Fruit fly (Drosophila melanogaster) whole organism, embryonic: ENCODE measurements around the gene Hs6st.
A peak's percentile ranks its signal among the peaks of the same experiment; 100 is the strongest.

Experiments
- C15 ChIP-seq: fragments of 200-800 bp; sonication (Bioruptor generic); IDR thresholded peaks from 3 replicates; pipeline ENCODE4 v1.3.6; 2022; ENCODE audit warnings: missing biosample characterization, missing genetic modification characterization
- CG11093 ChIP-seq: fragments of 200-800 bp; sonication (Bioruptor generic); IDR thresholded peaks from 3 replicates; pipeline ENCODE4 v1.3.6; 2022; ENCODE audit warnings: missing biosample characterization, missing genetic modification characterization
- CG11456 ChIP-seq: fragments of 200-800 bp; sonication (Bioruptor generic); IDR thresholded peaks from 3 replicates; pipeline ENCODE4 v1.3.6; 2022; ENCODE audit warnings: missing biosample characterization, missing genetic modification characterization
- CG14050 ChIP-seq: fragments of 200-800 bp; sonication (Bioruptor generic); IDR thresholded peaks from 3 replicates; pipeline ENCODE4 v1.3.6; 2022; ENCODE audit warnings: missing biosample characterization, missing genetic modification characterization
- CG14667 ChIP-seq: fragments of 200-800 bp; sonication (Bioruptor generic); IDR thresholded peaks from 2 replicates; pipeline ENCODE4 v1.3.6; 2022; ENCODE audit warnings: missing biosample characterization, missing genetic modification characterization
- CG1529 ChIP-seq: fragments of 200-800 bp; sonication (Bioruptor generic); optimal IDR thresholded peaks from 3 replicates; lab custom pipeline; 2018; ENCODE audit warnings: missing biosample characterization, missing genetic modification characterization
- CG15479 ChIP-seq: fragments of 200-800 bp; sonication (Bioruptor generic); optimal IDR thresholded peaks from 3 replicates; lab custom pipeline; 2019; ENCODE audit warnings: missing biosample characterization, mild to moderate bottlenecking, missing genetic modification characterization, moderate library complexity
- CG15601 ChIP-seq: fragments of 200-800 bp; sonication (Bioruptor generic); optimal IDR thresholded peaks from 3 replicates; lab custom pipeline; 2019; ENCODE audit warnings: missing biosample characterization, mild to moderate bottlenecking, missing genetic modification characterization, moderate library complexity
- CG1647 ChIP-seq: fragments of 200-800 bp; sonication (Bioruptor generic); optimal IDR thresholded peaks from 3 replicates; lab custom pipeline; 2016; ENCODE audit warnings: missing biosample characterization, missing genetic modification characterization
- CG17328 ChIP-seq: fragments of 200-800 bp; sonication (Bioruptor generic); IDR thresholded peaks from 2 replicates; pipeline ENCODE4 v1.3.6; 2022; ENCODE audit warnings: missing biosample characterization, missing genetic modification characterization
- CG2129 ChIP-seq: fragments of 200-800 bp; sonication (Bioruptor generic); IDR thresholded peaks from 2 replicates; pipeline ENCODE4 v1.3.6; 2022; ENCODE audit warnings: missing biosample characterization, missing genetic modification characterization; ENCODE audit not compliant: partially characterized antibody
- CG2202 ChIP-seq: fragments of 200-800 bp; sonication (Bioruptor generic); optimal IDR thresholded peaks from 2 replicates; lab custom pipeline; 2018; ENCODE audit warnings: missing biosample characterization, mild to moderate bottlenecking, missing genetic modification characterization
- CG3163 ChIP-seq: fragments of 200-800 bp; sonication (Bioruptor generic); optimal IDR thresholded peaks from 3 replicates; lab custom pipeline; 2016; ENCODE audit warnings: missing biosample characterization, missing genetic modification characterization
- CG3838 ChIP-seq: fragments of 200-800 bp; sonication (Bioruptor generic); optimal IDR thresholded peaks from 3 replicates; lab custom pipeline; 2016; ENCODE audit warnings: missing biosample characterization, missing genetic modification characterization
- CG4282 ChIP-seq: fragments of 200-800 bp; sonication (Bioruptor generic); optimal IDR thresholded peaks from 2 replicates; lab custom pipeline; 2016; ENCODE audit warnings: missing biosample characterization, missing genetic modification characterization
- CG5245 ChIP-seq: fragments of 200-800 bp; sonication (Bioruptor generic); optimal IDR thresholded peaks from 3 replicates; lab custom pipeline; 2016; ENCODE audit warnings: missing biosample characterization, missing genetic modification characterization
- CG6689 ChIP-seq: fragments of 200-800 bp; sonication (Bioruptor generic); IDR thresholded peaks from 2 replicates; pipeline ENCODE4 v1.3.6; 2022; ENCODE audit warnings: missing biosample characterization, missing genetic modification characterization
- CG7839 ChIP-seq: fragments of 200-800 bp; sonication (Bioruptor generic); optimal IDR thresholded peaks from 3 replicates; lab custom pipeline; 2018; ENCODE audit warnings: missing biosample characterization, mild to moderate bottlenecking, missing genetic modification characterization, moderate library complexity
- CG8359 ChIP-seq: fragments of 200-800 bp; sonication (Bioruptor generic); optimal IDR thresholded peaks from 2 replicates; lab custom pipeline; 2017; ENCODE audit warnings: missing biosample characterization, mild to moderate bottlenecking, missing genetic modification characterization, borderline replicate concordance
- CG9609 ChIP-seq: fragments of 200-800 bp; sonication (Bioruptor generic); optimal IDR thresholded peaks from 3 replicates; lab custom pipeline; 2016; ENCODE audit warnings: missing biosample characterization, missing genetic modification characterization
- CG9727 ChIP-seq: fragments of 200-800 bp; sonication (Bioruptor generic); optimal IDR thresholded peaks from 3 replicates; lab custom pipeline; 2017; ENCODE audit warnings: missing biosample characterization, mild to moderate bottlenecking, missing genetic modification characterization
- CG9876 ChIP-seq: fragments of 200-800 bp; sonication (Bioruptor generic); optimal IDR thresholded peaks from 2 replicates; lab custom pipeline; 2016; ENCODE audit warnings: missing biosample characterization, missing genetic modification characterization
- Chrac-16 ChIP-seq: fragments of 200-800 bp; sonication (Bioruptor generic); optimal IDR thresholded peaks from 3 replicates; lab custom pipeline; 2016; ENCODE audit warnings: missing biosample characterization, missing genetic modification characterization
- Dfd ChIP-seq, 2 experiments: fragments of >200 bp; optimal IDR thresholded peaks; 2 replicates each; lab custom pipeline; 2017; ENCODE audit warnings: missing biosample characterization in 2 of 2, missing genetic modification characterization in 2 of 2
- Doc2 ChIP-seq: fragments of 200-800 bp; sonication (Bioruptor generic); IDR thresholded peaks from 2 replicates; pipeline ENCODE4 v1.3.6; 2022; ENCODE audit warnings: missing biosample characterization, missing genetic modification characterization
- E2f1 ChIP-seq: fragments of 200-800 bp; sonication (Bioruptor generic); IDR thresholded peaks from 2 replicates; pipeline ENCODE4 v1.3.6; 2022; ENCODE audit warnings: missing biosample characterization, missing genetic modification characterization
- HmgD ChIP-seq: fragments of 200-800 bp; sonication (Bioruptor generic); optimal IDR thresholded peaks from 3 replicates; lab custom pipeline; 2016; ENCODE audit warnings: missing biosample characterization, missing genetic modification characterization
- Hmr ChIP-seq: fragments of 200-800 bp; sonication (Bioruptor generic); optimal IDR thresholded peaks from 3 replicates; lab custom pipeline; 2017; ENCODE audit warnings: mild to moderate bottlenecking, missing biosample characterization, missing genetic modification reagents, missing genetic modification characterization
- Lim3 ChIP-seq: fragments of 200-800 bp; sonication (Bioruptor generic); IDR thresholded peaks from 2 replicates; pipeline ENCODE4 v1.3.6; 2022; ENCODE audit warnings: missing biosample characterization, missing genetic modification characterization
- Myb ChIP-seq: fragments of 200-800 bp; sonication (Bioruptor generic); optimal IDR thresholded peaks from 2 replicates; lab custom pipeline; 2016; ENCODE audit warnings: missing biosample characterization, missing genetic modification characterization
- Pdp1 ChIP-seq, 2 experiments: fragments of 200-800 bp; sonication (Bioruptor generic); optimal IDR thresholded peaks; 3 replicates each; lab custom pipeline; 2016; ENCODE audit warnings: missing biosample characterization in 2 of 2, missing genetic modification characterization in 2 of 2, mild to moderate bottlenecking in 1 of 2, moderate library complexity in 1 of 2
- Rfx ChIP-seq: fragments of 200-800 bp; sonication (Bioruptor generic); IDR thresholded peaks from 2 replicates; pipeline ENCODE4 v1.3.6; 2022; ENCODE audit warnings: missing biosample characterization, missing genetic modification characterization
- bab2 ChIP-seq: fragments of 200-800 bp; sonication (Bioruptor generic); optimal IDR thresholded peaks from 2 replicates; lab custom pipeline; 2016; ENCODE audit warnings: missing biosample characterization, missing genetic modification characterization
- cad ChIP-seq: fragments of >200 bp; optimal IDR thresholded peaks from 2 replicates; lab custom pipeline; 2017; ENCODE audit warnings: missing biosample characterization, missing genetic modification characterization
- croc ChIP-seq: fragments of 200-800 bp; sonication (Bioruptor generic); conservative IDR thresholded peaks from 3 replicates; pipeline ENCODE4 v1.3.6; 2022; ENCODE audit warnings: missing biosample characterization, missing genetic modification characterization
- cwo ChIP-seq: fragments of 200-800 bp; sonication (Bioruptor generic); optimal IDR thresholded peaks from 3 replicates; lab custom pipeline; 2017; ENCODE audit warnings: missing biosample characterization, missing genetic modification characterization, mild to moderate bottlenecking, moderate library complexity, missing genetic modification reagents
- en ChIP-seq: fragments of 200-800 bp; sonication (Bioruptor generic); optimal IDR thresholded peaks from 2 replicates; lab custom pipeline; 2016; ENCODE audit warnings: missing biosample characterization, missing genetic modification characterization
- fd3F ChIP-seq: fragments of 200-800 bp; sonication (Bioruptor generic); optimal IDR thresholded peaks from 2 replicates; lab custom pipeline; 2018; ENCODE audit warnings: missing biosample characterization, mild to moderate bottlenecking, missing genetic modification characterization, moderate library complexity
- gcm ChIP-seq: fragments of 200-800 bp; sonication (Bioruptor generic); optimal IDR thresholded peaks from 2 replicates; lab custom pipeline; 2019; ENCODE audit warnings: missing biosample characterization, mild to moderate bottlenecking, missing genetic modification characterization, moderate library complexity
- h ChIP-seq: fragments of >200 bp; optimal IDR thresholded peaks from 2 replicates; lab custom pipeline; 2017
- hb ChIP-seq: fragments of 200-800 bp; sonication (Bioruptor generic); IDR thresholded peaks from 3 replicates; pipeline ENCODE4 v1.3.6; 2022; ENCODE audit warnings: missing biosample characterization, missing genetic modification characterization; ENCODE audit not compliant: partially characterized antibody
- her ChIP-seq: fragments of 200-800 bp; sonication (Bioruptor generic); optimal IDR thresholded peaks from 2 replicates; lab custom pipeline; 2016; ENCODE audit warnings: missing biosample characterization, missing genetic modification characterization
- jigr1 ChIP-seq: fragments of 200-800 bp; sonication (Bioruptor generic); IDR thresholded peaks from 3 replicates; pipeline ENCODE4 v1.3.6; 2022; ENCODE audit warnings: missing biosample characterization, missing genetic modification characterization
- lola ChIP-seq, 3 experiments: fragments of >200 bp in 2 of 3; fragments of 200-800 bp in 1 of 3; sonication (Bioruptor generic) in 1 of 3; optimal IDR thresholded peaks; 2 replicates each; lab custom pipeline; 2017 to 2019; ENCODE audit warnings: missing biosample characterization in 3 of 3, missing genetic modification characterization in 3 of 3, mild to moderate bottlenecking in 1 of 3, moderate library complexity in 1 of 3
- nmo ChIP-seq: fragments of 200-800 bp; sonication (Bioruptor generic); optimal IDR thresholded peaks from 2 replicates; lab custom pipeline; 2018; ENCODE audit warnings: missing biosample characterization, mild to moderate bottlenecking, missing genetic modification characterization, moderate library complexity
- pan ChIP-seq, 4 experiments: fragments of >200 bp in 3 of 4; fragments of 200-800 bp in 1 of 4; sonication (Bioruptor generic) in 1 of 4; optimal IDR thresholded peaks in 3 of 4; IDR thresholded peaks in 1 of 4; 2 replicates each; pipeline versions ENCODE4 v1.3.6 to Lab custom; 2017 to 2022; ENCODE audit warnings: missing biosample characterization in 2 of 4, missing genetic modification characterization in 2 of 4, mixed read lengths in 1 of 4
- peb ChIP-seq: fragments of 200-800 bp; sonication (Bioruptor generic); IDR thresholded peaks from 2 replicates; pipeline ENCODE4 v1.3.6; 2022; ENCODE audit warnings: missing biosample characterization, missing genetic modification characterization
- so ChIP-seq: fragments of 200-800 bp; sonication (Bioruptor generic); IDR thresholded peaks from 3 replicates; pipeline ENCODE4 v1.3.6; 2022; ENCODE audit warnings: missing biosample characterization, missing genetic modification characterization
- tx ChIP-seq: fragments of 200-800 bp; sonication (Bioruptor generic); optimal IDR thresholded peaks from 2 replicates; lab custom pipeline; 2016; ENCODE audit warnings: missing biosample characterization, missing genetic modification characterization

Hs6st gene

dm6 chr3R:20031043-20031763, 22.9 kb upstream of the Hs6st start, which contains the start of gene trem (continued):
- peak in 1 of 3 experiments; percentile 86 for TF ChIP-seq lola (GFP tag; optimal IDR thresholded peaks at IDR 0.05; lab: Kevin White, UChicago)
- TF ChIP-seq CG3163 (GFP tag; lab: Kevin White, UChicago) = no peak
- no peak for TF ChIP-seq h (lab: Kevin White, UChicago)
- TF ChIP-seq her (GFP tag; lab: Kevin White, UChicago) = no peak
- TF ChIP-seq Dfd (GFP tag; optimal IDR thresholded peaks at IDR 0.05; lab: Kevin White, UChicago) = no peak
- 0 out of 2 replicates have a peak, but pooled peaks have one; percentile 13 for TF ChIP-seq peb (GFP tag; lab: Robert Waterston, UW)
- peak; percentile 57; the same call in 1 of the 2 replicates for TF ChIP-seq CG6689 (GFP tag; lab: Robert Waterston, UW)
- no peak for TF ChIP-seq Hmr (GFP tag; lab: Kevin White, UChicago)
- TF ChIP-seq cad (GFP tag; lab: Kevin White, UChicago) = no peak
- TF ChIP-seq CG9876 (GFP tag; lab: Kevin White, UChicago) = no peak
- TF ChIP-seq CG9727 (GFP tag; lab: Kevin White, UChicago) = peak; percentile 88
- TF ChIP-seq E2f1 (GFP tag; lab: Robert Waterston, UW) = peak; percentile 67
- TF ChIP-seq Doc2 (GFP tag; lab: Robert Waterston, UW) = no peak
- no peak for TF ChIP-seq hb
- TF ChIP-seq bab2 (GFP tag; lab: Kevin White, UChicago) = peak; percentile 1
- peak; percentile 38 for TF ChIP-seq CG1529 (GFP tag; lab: Kevin White, UChicago)
- TF ChIP-seq CG14667 (GFP tag; lab: Robert Waterston, UW) = peak; percentile 72
- peak; percentile 10 for TF ChIP-seq CG9609 (GFP tag; lab: Kevin White, UChicago)
- TF ChIP-seq tx (GFP tag; lab: Kevin White, UChicago) = no peak
- TF ChIP-seq CG7839 (tag; lab: Kevin White, UChicago) = peak; percentile 81
- TF ChIP-seq gcm (GFP tag; lab: Kevin White, UChicago) = no peak
- TF ChIP-seq CG1647 (GFP tag; lab: Kevin White, UChicago) = no peak
- TF ChIP-seq Lim3 (GFP tag; lab: Robert Waterston, UW) = no peak; the same call in 1 of the 2 replicates
- TF ChIP-seq Chrac-16 = peak; percentile 67
- no peak for TF ChIP-seq so (GFP tag; lab: Robert Waterston, UW)
- peak; percentile 74 for TF ChIP-seq CG11456 (GFP tag; lab: Robert Waterston, UW)
- no peak for TF ChIP-seq en (GFP tag; lab: Kevin White, UChicago)
- no peak for TF ChIP-seq CG4282 (GFP tag; lab: Kevin White, UChicago)
- peak in 1 of 2 experiments; percentile 57 for TF ChIP-seq Pdp1 (GFP tag; optimal IDR thresholded peaks at IDR 0.05; lab: Kevin White, UChicago)
- TF ChIP-seq CG14050 (GFP tag; lab: Robert Waterston, UW) = peak; percentile 25; the same call in 1 of the 3 replicates
- peak; percentile 1 for TF ChIP-seq CG15479 (GFP tag; lab: Kevin White, UChicago)
- TF ChIP-seq jigr1 (GFP tag; lab: Robert Waterston, UW) = peak; percentile 74; the same call in 2 of the 3 replicates
- no peak for TF ChIP-seq pan (optimal IDR thresholded peaks at IDR 0.05; lab: Kevin White, UChicago)
- TF ChIP-seq pan (GFP tag; optimal IDR thresholded peaks at IDR 0.05 in 1 of 2, IDR thresholded peaks at IDR 0.05 in 1 of 2) = peak in 1 of 2 experiments; percentile 69
- TF ChIP-seq HmgD (GFP tag; lab: Kevin White, UChicago) = no peak
- peak; percentile 29 for TF ChIP-seq CG3838 (GFP tag; lab: Kevin White, UChicago)
- TF ChIP-seq CG5245 (GFP tag; lab: Kevin White, UChicago) = no peak
- peak; percentile 10 for TF ChIP-seq Myb (GFP tag; lab: Kevin White, UChicago)
- peak; percentile 55 for TF ChIP-seq CG15601 (tag; lab: Kevin White, UChicago)
- TF ChIP-seq fd3F = peak; percentile 67
- TF ChIP-seq Rfx = peak; percentile 76
- TF ChIP-seq CG11093 (GFP tag; lab: Robert Waterston, UW) = peak; percentile 55; the same call in 1 of the 3 replicates
- TF ChIP-seq C15 = no peak
- TF ChIP-seq nmo (GFP tag; lab: Kevin White, UChicago) = peak; percentile 88
- TF ChIP-seq cwo = peak; percentile 39
- no peak for TF ChIP-seq CG2129 (GFP tag; lab: Robert Waterston, UW)
- peak; percentile 13; the same call in 1 of the 2 replicates for TF ChIP-seq CG17328 (GFP tag; lab: Robert Waterston, UW)
- TF ChIP-seq croc (GFP tag; lab: Robert Waterston, UW) = peak; percentile 46; the same call in 2 of the 3 replicates
- peak; percentile 28 for TF ChIP-seq CG2202 (tag; lab: Kevin White, UChicago)
- peak; percentile 1 for TF ChIP-seq CG8359 (GFP tag; lab: Kevin White, UChicago)
